Fruit fly (Drosophila melanogaster): ENCODE measurements around the gene sll.

Gene sll

dm6 chr3R:17617976-17618308 lies 12.0 kb downstream of the sll start (continued):
- TF ChIP-seq net (GFP tag; optimal IDR thresholded peaks at IDR 0.05) (no peak), svp (GFP tag) (peak; percentile 83), CG8119 (GFP tag; IDR thresholded peaks at IDR 0.05) (no peak), CG3919 (GFP tag; optimal IDR thresholded peaks at IDR 0.05) (peak; percentile 6), CG11762 (GFP tag; optimal IDR thresholded peaks at IDR 0.05; ENCODE audit: insufficient read depth) (no peak), CG10669 (GFP tag; optimal IDR thresholded peaks at IDR 0.05) (no peak), fkh (GFP tag; optimal IDR thresholded peaks at IDR 0.05) (no peak), ss (GFP tag; optimal IDR thresholded peaks at IDR 0.05) (peak in 1 of 2 experiments; percentile 0), achi (GFP tag; optimal IDR thresholded peaks at IDR 0.05) (no peak), CG1621 (tag; optimal IDR thresholded peaks at IDR 0.05) (no peak), Lpt (GFP tag; optimal IDR thresholded peaks at IDR 0.05) (no peak), Sox102F (GFP tag; optimal IDR thresholded peaks at IDR 0.05) (no peak), CG4318 (GFP tag; optimal IDR thresholded peaks at IDR 0.05) (no peak)

- TF ChIP-seq OdsH (GFP tag; optimal IDR thresholded peaks at IDR 0.05): no peak
- TF ChIP-seq Blimp-1 (GFP tag; optimal IDR thresholded peaks at IDR 0.05): no peak
- TF ChIP-seq Met (GFP tag; optimal IDR thresholded peaks at IDR 0.05): no peak
- no peak for TF ChIP-seq Gug (GFP tag; IDR thresholded peaks at IDR 0.05)
- TF ChIP-seq Hr39 (GFP tag; optimal IDR thresholded peaks at IDR 0.05): no peak
- TF ChIP-seq achi (GFP tag; optimal IDR thresholded peaks at IDR 0.05): no peak
- TF ChIP-seq CG11294 (GFP tag; IDR thresholded peaks at IDR 0.05): no peak
- no peak for TF ChIP-seq ss (GFP tag; optimal IDR thresholded peaks at IDR 0.05)
- no peak for TF ChIP-seq CG8119 (GFP tag; IDR thresholded peaks at IDR 0.05)
Observed at dm6 chr3R:17618699-17619150, 12.8 kb downstream of the sll start, which contains the start of the genes CG14324 and CG14326. Gene CG14324 (minus strand): TSS chr3R:17618799. Gene CG14326 (plus strand): TSS chr3R:17619100.

dm6 chr3R:17619726-17620282 lies 13.9 kb downstream of the sll start:
- peak; percentile 38 for TF ChIP-seq CG3919 (GFP tag; optimal IDR thresholded peaks at IDR 0.05)
- TF ChIP-seq lz (GFP tag; optimal IDR thresholded peaks at IDR 0.05): no peak
- peak; percentile 82 for TF ChIP-seq CG8119 (GFP tag; IDR thresholded peaks at IDR 0.05)
- peak; percentile 53 for TF ChIP-seq CG1621 (tag; optimal IDR thresholded peaks at IDR 0.05)
- TF ChIP-seq CG9139 (GFP tag; optimal IDR thresholded peaks at IDR 0.05): peak; percentile 88
- no peak for TF ChIP-seq CG6792 (GFP tag; optimal IDR thresholded peaks at IDR 0.05)
- TF ChIP-seq CG11762 (GFP tag; optimal IDR thresholded peaks at IDR 0.05; ENCODE audit: insufficient read depth): peak; percentile 32
- peak; percentile 57 for TF ChIP-seq CG3032 (tag; optimal IDR thresholded peaks at IDR 0.05)
- peak; percentile 16 for TF ChIP-seq Lpt (GFP tag; optimal IDR thresholded peaks at IDR 0.05)
- no peak for TF ChIP-seq CG4318 (GFP tag; optimal IDR thresholded peaks at IDR 0.05)
- TF ChIP-seq CG32006 (GFP tag; optimal IDR thresholded peaks at IDR 0.05): peak; percentile 33
- TF ChIP-seq eg (GFP tag; IDR thresholded peaks at IDR 0.05): peak; percentile 92
- TF ChIP-seq ss (GFP tag; optimal IDR thresholded peaks at IDR 0.05): peak; percentile 86 to 88
- TF ChIP-seq svp (GFP tag): peak; percentile 88
- no peak for TF ChIP-seq Sox102F (GFP tag; optimal IDR thresholded peaks at IDR 0.05)
- peak; percentile 42 for TF ChIP-seq vri (GFP tag; optimal IDR thresholded peaks at IDR 0.05)
- TF ChIP-seq net (GFP tag; optimal IDR thresholded peaks at IDR 0.05): peak; percentile 36
- no peak for TF ChIP-seq salr (GFP tag; optimal IDR thresholded peaks at IDR 0.05)
- peak; percentile 10 for TF ChIP-seq Eip75B (GFP tag; optimal IDR thresholded peaks at IDR 0.05)
- TF ChIP-seq CG6276 (GFP tag; optimal IDR thresholded peaks at IDR 0.05): peak; percentile 84
- no peak for TF ChIP-seq CG7368 (GFP tag; optimal IDR thresholded peaks at IDR 0.05)
- TF ChIP-seq Eip78C (GFP tag): peak; percentile 85
- TF ChIP-seq fd59A (GFP tag; optimal IDR thresholded peaks at IDR 0.05): no peak
- TF ChIP-seq CG6163 (GFP tag; IDR thresholded peaks at IDR 0.05): peak; percentile 76
- TF ChIP-seq CG16779 (tag; optimal IDR thresholded peaks at IDR 0.05): peak; percentile 80
- TF ChIP-seq fkh (GFP tag; optimal IDR thresholded peaks at IDR 0.05): peak; percentile 78
- TF ChIP-seq dsx (GFP tag; optimal IDR thresholded peaks at IDR 0.05; ENCODE audit: poor library complexity, severe bottlenecking): peak; percentile 79
- peak; percentile 0 for TF ChIP-seq topi (GFP tag; optimal IDR thresholded peaks at IDR 0.05)
- TF ChIP-seq esn (GFP tag; optimal IDR thresholded peaks at IDR 0.05): peak; percentile 6
- TF ChIP-seq CG15336 (GFP tag; IDR thresholded peaks at IDR 0.05): peak; percentile 51
- TF ChIP-seq cyc (GFP tag; optimal IDR thresholded peaks at IDR 0.05): no peak
- TF ChIP-seq CG6854 (GFP tag; optimal IDR thresholded peaks at IDR 0.05): peak; percentile 73
- peak; percentile 3 for TF ChIP-seq pdm3 (GFP tag; optimal IDR thresholded peaks at IDR 0.05)
- TF ChIP-seq CG6808 (GFP tag; optimal IDR thresholded peaks at IDR 0.05): peak; percentile 77
- peak; percentile 48 for TF ChIP-seq CG10669 (GFP tag; optimal IDR thresholded peaks at IDR 0.05)
- peak; percentile 60 for TF ChIP-seq spab (GFP tag; optimal IDR thresholded peaks at IDR 0.05)
- peak; percentile 50 for TF ChIP-seq Ets96B (tag; optimal IDR thresholded peaks at IDR 0.05)
